Worm (Caenorhabditis elegans) whole organism, L1 larva: ENCODE results near the gene lact-1.

ENCODE experiments used
- C04F5.9 ChIP-seq: sonication (generic microtip); optimal IDR thresholded peaks from 2 replicates; lab custom pipeline; 2016; ENCODE audit warnings: missing genetic modification characterization, missing compliant biosample characterization
- C34B4.2 ChIP-seq: sonication (generic microtip); optimal IDR thresholded peaks from 2 replicates; lab custom pipeline; 2017; ENCODE audit warnings: mild to moderate bottlenecking, missing genetic modification characterization, missing compliant biosample characterization
- F16B12.6 ChIP-seq: fragments of 150-350 bp; optimal IDR thresholded peaks from 2 replicates; lab custom pipeline; 2014; ENCODE audit warnings: missing biosample characterization, missing genetic modification characterization
- Y116A8C.19 ChIP-seq: sonication (generic microtip); optimal IDR thresholded peaks from 2 replicates; lab custom pipeline; 2016; ENCODE audit warnings: missing compliant biosample characterization, missing genetic modification characterization, borderline replicate concordance
- aha-1 ChIP-seq: fragments of 150-350 bp; optimal IDR thresholded peaks from 2 replicates; lab custom pipeline; 2014; ENCODE audit warnings: missing biosample characterization, missing genetic modification characterization
- aly-2 ChIP-seq: fragments of 150-350 bp; optimal IDR thresholded peaks from 2 replicates; lab custom pipeline; 2014; ENCODE audit warnings: missing biosample characterization, missing genetic modification characterization
- blmp-1 ChIP-seq: fragments of 150-350 bp; optimal IDR thresholded peaks from 2 replicates; lab custom pipeline; 2014; ENCODE audit warnings: missing biosample characterization, missing genetic modification characterization
- ceh-63 ChIP-seq: fragments of 200-800 bp; sonication (Bioruptor generic); optimal IDR thresholded peaks from 2 replicates; lab custom pipeline; 2018; ENCODE audit warnings: mild to moderate bottlenecking, missing genetic modification characterization, missing compliant biosample characterization
- ceh-82 ChIP-seq, 3 experiments: fragments of 150-350 bp in 1 of 3; sonication (generic microtip) in 2 of 3; optimal IDR thresholded peaks; 2 replicates each; lab custom pipeline; 2014 to 2017; ENCODE audit warnings: missing biosample characterization in 3 of 3, missing genetic modification characterization in 3 of 3
- ceh-88 ChIP-seq: fragments of 200-800 bp; sonication (Bioruptor generic); IDR thresholded peaks from 2 replicates; pipeline ENCODE4 v1.3.6; 2022; ENCODE audit warnings: missing genetic modification characterization, missing compliant biosample characterization
- dsc-1 ChIP-seq: sonication (generic microtip); optimal IDR thresholded peaks from 2 replicates; lab custom pipeline; 2016; ENCODE audit warnings: mild to moderate bottlenecking, missing genetic modification characterization, missing compliant biosample characterization
- efl-3 ChIP-seq: fragments of 200-800 bp; sonication (Bioruptor generic); optimal IDR thresholded peaks from 2 replicates; lab custom pipeline; 2018; ENCODE audit warnings: mild to moderate bottlenecking, missing genetic modification characterization, missing compliant biosample characterization
- egl-13 ChIP-seq: sonication (generic microtip); optimal IDR thresholded peaks from 2 replicates; lab custom pipeline; 2016; ENCODE audit warnings: missing genotype, missing genetic modification reagents, missing genetic modification characterization, missing compliant biosample characterization
- egl-27 ChIP-seq, 2 experiments: fragments of 150-350 bp in 1 of 2; sonication (generic microtip); optimal IDR thresholded peaks; 3 replicates each; lab custom pipeline; 2017 to 2018; ENCODE audit warnings: missing biosample characterization in 2 of 2, missing genetic modification characterization in 2 of 2, missing genetic modification reagents in 2 of 2
- elt-2 ChIP-seq: sonication (generic microtip); optimal IDR thresholded peaks from 2 replicates; lab custom pipeline; 2016; ENCODE audit warnings: missing genetic modification characterization, mild to moderate bottlenecking, inconsistent platforms, missing compliant biosample characterization, missing genetic modification reagents
- elt-3 ChIP-seq, 6 experiments: fragments of 150-350 bp in 1 of 6; sonication (generic microtip); optimal IDR thresholded peaks; 2 replicates each; lab custom pipeline; 2017 to 2018; ENCODE audit warnings: missing biosample characterization in 6 of 6, missing genetic modification characterization in 6 of 6, inconsistent platforms in 1 of 6
- fkh-10 ChIP-seq: sonication (generic microtip); optimal IDR thresholded peaks from 2 replicates; lab custom pipeline; 2017; ENCODE audit warnings: missing biosample characterization, missing genetic modification reagents, missing genetic modification characterization
- fkh-4 ChIP-seq: sonication (generic microtip); optimal IDR thresholded peaks from 2 replicates; lab custom pipeline; 2016; ENCODE audit warnings: missing compliant biosample characterization, missing genetic modification characterization, borderline replicate concordance
- fos-1 ChIP-seq: fragments of 150-350 bp; optimal IDR thresholded peaks from 2 replicates; lab custom pipeline; 2014; ENCODE audit warnings: missing biosample characterization, missing genetic modification characterization
- hlh-17 ChIP-seq: fragments of 200-800 bp; sonication (Bioruptor generic); optimal IDR thresholded peaks from 2 replicates; lab custom pipeline; 2018; ENCODE audit warnings: missing genetic modification characterization, mild to moderate bottlenecking, missing compliant biosample characterization, moderate library complexity, borderline replicate concordance
- hlh-4 ChIP-seq: sonication (generic microtip); optimal IDR thresholded peaks from 2 replicates; lab custom pipeline; 2016; ENCODE audit warnings: mild to moderate bottlenecking, missing genetic modification characterization, missing compliant biosample characterization
- hpl-2 ChIP-seq: fragments of 150-350 bp; optimal IDR thresholded peaks from 2 replicates; lab custom pipeline; 2014; ENCODE audit warnings: missing biosample characterization, missing genetic modification reagents, missing genetic modification characterization
- irx-1 ChIP-seq: sonication (generic microtip); optimal IDR thresholded peaks from 2 replicates; lab custom pipeline; 2016; ENCODE audit warnings: missing genetic modification characterization, missing compliant biosample characterization
- jun-1 ChIP-seq: fragments of 150-350 bp; optimal IDR thresholded peaks from 2 replicates; lab custom pipeline; 2014; ENCODE audit warnings: missing biosample characterization, missing genetic modification reagents, missing genetic modification characterization
- lin-14 ChIP-seq: fragments of 200-800 bp; sonication (Bioruptor generic); optimal IDR thresholded peaks from 2 replicates; lab custom pipeline; 2018; ENCODE audit warnings: mild to moderate bottlenecking, missing genetic modification characterization, moderate library complexity, missing compliant biosample characterization
- lin-15B ChIP-seq: fragments of 150-350 bp; sonication (generic microtip); optimal IDR thresholded peaks from 3 replicates; lab custom pipeline; 2014; ENCODE audit warnings: missing biosample characterization, missing genetic modification characterization
- lin-35 ChIP-seq, 2 experiments: fragments of 150-350 bp; optimal IDR thresholded peaks; 2 replicates each; lab custom pipeline; 2014; ENCODE audit warnings: missing biosample characterization in 2 of 2, missing genetic modification characterization in 2 of 2, missing genetic modification reagents in 2 of 2
- lin-39 ChIP-seq: fragments of 150-350 bp; optimal IDR thresholded peaks from 2 replicates; lab custom pipeline; 2014; ENCODE audit warnings: missing biosample characterization, missing genetic modification reagents, missing genetic modification characterization
- lsy-2 ChIP-seq, 2 experiments: fragments of 150-350 bp; optimal IDR thresholded peaks; 2 replicates each; lab custom pipeline; 2014; ENCODE audit warnings: missing biosample characterization in 2 of 2, missing genetic modification characterization in 2 of 2
- mab-9 ChIP-seq: fragments of 200-800 bp; sonication (Bioruptor generic); IDR thresholded peaks from 2 replicates; pipeline ENCODE4 v1.3.6; 2022; ENCODE audit warnings: missing genetic modification reagents, missing genetic modification characterization, missing compliant biosample characterization
- mef-2 ChIP-seq: fragments of 150-350 bp; optimal IDR thresholded peaks from 2 replicates; lab custom pipeline; 2014; ENCODE audit warnings: missing biosample characterization, missing genetic modification characterization
- mep-1 ChIP-seq: fragments of 150-350 bp; optimal IDR thresholded peaks from 2 replicates; lab custom pipeline; 2014; ENCODE audit warnings: missing biosample characterization, missing genetic modification characterization
- nhr-11 ChIP-seq: fragments of 150-350 bp; optimal IDR thresholded peaks from 2 replicates; lab custom pipeline; 2014; ENCODE audit warnings: missing biosample characterization, missing genetic modification characterization
- nhr-71 ChIP-seq: sonication (generic microtip); optimal IDR thresholded peaks from 2 replicates; lab custom pipeline; 2016; ENCODE audit warnings: mild to moderate bottlenecking, missing genetic modification characterization, moderate library complexity, missing compliant biosample characterization
- nhr-77 ChIP-seq: fragments of 150-350 bp; optimal IDR thresholded peaks from 2 replicates; lab custom pipeline; 2014; ENCODE audit warnings: missing biosample characterization, missing genetic modification characterization
- nhr-84 ChIP-seq: sonication (generic microtip); optimal IDR thresholded peaks from 2 replicates; lab custom pipeline; 2017; ENCODE audit warnings: missing biosample characterization, missing genetic modification characterization
- nhr-85 ChIP-seq: sonication (generic microtip); peaks from one replicate; lab custom pipeline; 2016; ENCODE audit warnings: missing genetic modification characterization, inconsistent platforms, missing compliant biosample characterization
- pag-3 ChIP-seq: sonication (generic microtip); optimal IDR thresholded peaks from 2 replicates; lab custom pipeline; 2017; ENCODE audit warnings: missing genetic modification characterization, mild to moderate bottlenecking, missing compliant biosample characterization, antibody characterized with exemption, borderline replicate concordance; ENCODE audit not compliant: insufficient read depth
- pax-3 ChIP-seq: fragments of 200-800 bp; sonication (Bioruptor generic); optimal IDR thresholded peaks from 2 replicates; lab custom pipeline; 2018; ENCODE audit warnings: mild to moderate bottlenecking, missing genetic modification characterization, moderate library complexity, missing compliant biosample characterization
- rnt-1 ChIP-seq: sonication (generic microtip); optimal IDR thresholded peaks from 2 replicates; lab custom pipeline; 2016; ENCODE audit warnings: mild to moderate bottlenecking, missing genetic modification characterization, moderate library complexity, missing compliant biosample characterization
- skn-1 ChIP-seq: fragments of 150-350 bp; optimal IDR thresholded peaks from 2 replicates; lab custom pipeline; 2014; ENCODE audit warnings: missing biosample characterization, missing genetic modification characterization
- snpc-4 ChIP-seq: fragments of 150-350 bp; optimal IDR thresholded peaks from 2 replicates; lab custom pipeline; 2014; ENCODE audit warnings: missing biosample characterization, missing genetic modification characterization
- snu-23 ChIP-seq: sonication (generic microtip); optimal IDR thresholded peaks from 2 replicates; lab custom pipeline; 2016; ENCODE audit warnings: missing genetic modification characterization, missing compliant biosample characterization
- sptf-1 ChIP-seq: fragments of 150-350 bp; optimal IDR thresholded peaks from 2 replicates; lab custom pipeline; 2014; ENCODE audit warnings: missing biosample characterization, missing genetic modification characterization
- tbx-2 ChIP-seq: sonication (generic microtip); optimal IDR thresholded peaks from 2 replicates; lab custom pipeline; 2016; ENCODE audit warnings: missing genetic modification characterization, missing compliant biosample characterization
- tlp-1 ChIP-seq: fragments of 150-350 bp; optimal IDR thresholded peaks from 2 replicates; lab custom pipeline; 2014; ENCODE audit warnings: missing biosample characterization, missing genetic modification characterization
- unc-130 ChIP-seq: fragments of 150-350 bp; optimal IDR thresholded peaks from 2 replicates; lab custom pipeline; 2017; ENCODE audit warnings: missing biosample characterization, missing genetic modification characterization, inconsistent platforms
- unc-62 ChIP-seq: fragments of 150-350 bp; optimal IDR thresholded peaks from 2 replicates; lab custom pipeline; 2014; ENCODE audit warnings: missing biosample characterization, missing genetic modification reagents, missing genetic modification characterization
- unc-86 ChIP-seq: sonication (generic microtip); optimal IDR thresholded peaks from 2 replicates; lab custom pipeline; 2016; ENCODE audit warnings: missing genetic modification characterization, missing compliant biosample characterization
- unc-98 ChIP-seq: fragments of 200-800 bp; sonication (Bioruptor generic); IDR thresholded peaks from 2 replicates; pipeline ENCODE4 v1.3.6; 2022; ENCODE audit warnings: missing genetic modification characterization, missing compliant biosample characterization
- xbp-1 ChIP-seq: sonication (generic microtip); optimal IDR thresholded peaks from 2 replicates; lab custom pipeline; 2016; ENCODE audit warnings: missing genetic modification characterization, missing compliant biosample characterization
- zag-1 ChIP-seq: fragments of 150-350 bp; optimal IDR thresholded peaks from 2 replicates; lab custom pipeline; 2014; ENCODE audit warnings: missing biosample characterization, missing genetic modification characterization
- zip-4 ChIP-seq: fragments of 200-800 bp; sonication (Bioruptor generic); optimal IDR thresholded peaks from 2 replicates; lab custom pipeline; 2018; ENCODE audit warnings: mild to moderate bottlenecking, missing genetic modification characterization, moderate library complexity, missing compliant biosample characterization
- ztf-4 ChIP-seq: fragments of 150-350 bp; optimal IDR thresholded peaks from 2 replicates; lab custom pipeline; 2014; ENCODE audit warnings: missing biosample characterization, missing genetic modification characterization

Gene lact-1

DNA sequence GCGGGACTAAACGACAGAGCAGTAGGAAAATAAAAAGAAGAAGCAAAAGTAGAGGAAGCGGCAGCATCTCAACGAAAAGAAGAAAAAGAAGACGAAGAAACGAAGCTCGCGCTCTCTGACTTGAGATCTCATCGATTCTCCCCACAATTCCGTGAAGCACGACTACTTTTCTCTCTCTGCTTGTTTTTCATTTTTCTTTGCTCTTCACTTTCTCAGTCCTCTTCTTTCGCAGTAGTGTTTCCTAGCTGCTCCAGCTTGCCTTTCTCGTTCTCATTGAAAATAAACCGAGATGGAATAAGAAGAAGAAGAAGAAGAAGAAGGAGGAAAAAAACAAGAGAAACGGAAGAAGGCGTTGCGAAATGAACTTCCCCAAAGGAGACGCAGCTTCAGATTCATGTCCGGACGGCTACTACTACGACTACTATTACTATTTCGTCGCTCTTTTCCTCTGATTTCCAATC, 24.6 kb upstream of the lact-1 start (continued):
- no peak for TF ChIP-seq hlh-4 (tag; lab: Kevin White, UChicago)
- no peak for TF ChIP-seq nhr-11 (tag; lab: Kevin White, UChicago)
- no peak for TF ChIP-seq blmp-1 (tag; lab: Kevin White, UChicago)
- no peak for TF ChIP-seq skn-1 (tag; lab: Kevin White, UChicago)
- TF ChIP-seq ceh-63 (GFP tag; lab: Kevin White, UChicago), result no peak
- TF ChIP-seq mef-2, result no peak
- no peak for TF ChIP-seq mab-9 (GFP tag; lab: Robert Waterston, UW)
- no peak for TF ChIP-seq aha-1
- peak; percentile 27 for TF ChIP-seq nhr-77
- no peak for TF ChIP-seq jun-1 (tag; lab: Kevin White, UChicago)
- no peak for TF ChIP-seq pax-3
- TF ChIP-seq snpc-4, result no peak
- TF ChIP-seq lsy-2 (tag; optimal IDR thresholded peaks at IDR 0.05; lab: Kevin White, UChicago), result peak; percentile 16 to 63
- TF ChIP-seq efl-3 (GFP tag; lab: Kevin White, UChicago), result no peak
- no peak for TF ChIP-seq irx-1 (tag; lab: Kevin White, UChicago)
- peak; percentile 7 for TF ChIP-seq fos-1 (tag; lab: Kevin White, UChicago)
- TF ChIP-seq Y116A8C.19 (tag; lab: Kevin White, UChicago), result no peak
- peak in 1 of 3 experiments; percentile 48 for TF ChIP-seq ceh-82 (tag; optimal IDR thresholded peaks at IDR 0.05; lab: Kevin White, UChicago)
- peak; percentile 70 for TF ChIP-seq zag-1 (tag; lab: Kevin White, UChicago)
- TF ChIP-seq unc-86 (tag; lab: Kevin White, UChicago), result peak; percentile 76
- TF ChIP-seq lin-14, result peak; percentile 94
- peak; percentile 96 for TF ChIP-seq fkh-10 (GFP tag; lab: Kevin White, UChicago)
- peak; percentile 31 for TF ChIP-seq snu-23 (GFP tag; lab: Kevin White, UChicago)
- peak; percentile 29 for TF ChIP-seq xbp-1 (tag; lab: Kevin White, UChicago)
- no peak for TF ChIP-seq unc-130 (tag; lab: Kevin White, UChicago)
- no peak for TF ChIP-seq nhr-85 (tag; lab: Kevin White, UChicago)
- TF ChIP-seq hpl-2, result no peak
- peak; percentile 44 for TF ChIP-seq dsc-1 (tag; lab: Kevin White, UChicago)
- TF ChIP-seq hlh-17 (GFP tag; lab: Kevin White, UChicago), result no peak
- no peak for TF ChIP-seq lin-15B (tag; lab: Kevin White, UChicago)
- TF ChIP-seq elt-2 (tag; lab: Kevin White, UChicago), result no peak
- peak; percentile 67 for TF ChIP-seq tbx-2
- TF ChIP-seq aly-2, result no peak
- TF ChIP-seq mep-1 (tag; lab: Kevin White, UChicago), result peak; percentile 41
- TF ChIP-seq ceh-88 (GFP tag; lab: Robert Waterston, UW), result no peak
- no peak for TF ChIP-seq zip-4 (GFP tag; lab: Kevin White, UChicago)
- no peak for TF ChIP-seq egl-27 (tag; optimal IDR thresholded peaks at IDR 0.05; lab: Kevin White, UChicago)
- TF ChIP-seq sptf-1 (tag; lab: Kevin White, UChicago), result no peak
- no peak for TF ChIP-seq lin-39 (tag; lab: Kevin White, UChicago)
- TF ChIP-seq C34B4.2 (tag; lab: Kevin White, UChicago), result no peak
- TF ChIP-seq F16B12.6 (tag; lab: Kevin White, UChicago), result no peak
- no peak for TF ChIP-seq tlp-1 (tag; lab: Kevin White, UChicago)
- no peak for TF ChIP-seq unc-62 (GFP tag; lab: Kevin White, UChicago)
- peak; percentile 63 for TF ChIP-seq egl-13
- no peak for TF ChIP-seq fkh-4 (tag; lab: Kevin White, UChicago)
- TF ChIP-seq C04F5.9 (tag; lab: Kevin White, UChicago), result no peak
- no peak for TF ChIP-seq unc-98 (GFP tag; lab: Robert Waterston, UW)
- peak; percentile 62 for TF ChIP-seq nhr-71 (tag; lab: Kevin White, UChicago)
- peak in 1 of 2 experiments; percentile 4 for TF ChIP-seq lin-35 (GFP tag; optimal IDR thresholded peaks at IDR 0.05; lab: Kevin White, UChicago)
- TF ChIP-seq ztf-4 (tag; lab: Kevin White, UChicago), result no peak
- TF ChIP-seq nhr-84, result no peak
- no peak for TF ChIP-seq elt-3 (tag; optimal IDR thresholded peaks at IDR 0.05; lab: Kevin White, UChicago)
- peak; percentile 4 for TF ChIP-seq rnt-1
- no peak for TF ChIP-seq pag-3 (tag; lab: Kevin White, UChicago)
